Worm (Caenorhabditis elegans) whole organism, late embryonic: Measurements from ENCODE around the gene npr-7.

Experiments
- ceh-30 ChIP-seq: fragments of 150-350 bp; optimal IDR thresholded peaks from 2 replicates; lab custom pipeline; 2014; ENCODE audit warnings: missing biosample characterization, missing genetic modification characterization
- che-1 ChIP-seq: sonication (generic microtip); optimal IDR thresholded peaks from 2 replicates; lab custom pipeline; 2016; ENCODE audit warnings: mild to moderate bottlenecking, missing genetic modification characterization, missing compliant biosample characterization
- fax-1 ChIP-seq: sonication (generic microtip); optimal IDR thresholded peaks from 2 replicates; lab custom pipeline; 2016; ENCODE audit warnings: missing genotype, missing genetic modification characterization, missing compliant biosample characterization
- lim-6 ChIP-seq: sonication (generic microtip); optimal IDR thresholded peaks from 2 replicates; lab custom pipeline; 2016; ENCODE audit warnings: missing genetic modification characterization, missing compliant biosample characterization
- pqm-1 ChIP-seq: sonication (generic microtip); optimal IDR thresholded peaks from 2 replicates; lab custom pipeline; 2016; ENCODE audit warnings: missing genetic modification characterization, missing compliant biosample characterization
- rnt-1 ChIP-seq: sonication (generic microtip); optimal IDR thresholded peaks from 2 replicates; lab custom pipeline; 2016; ENCODE audit warnings: missing genetic modification characterization, missing compliant biosample characterization
- syd-9 ChIP-seq: sonication (generic microtip); optimal IDR thresholded peaks from 2 replicates; lab custom pipeline; 2016; ENCODE audit warnings: mild to moderate bottlenecking, missing genetic modification characterization, moderate library complexity, missing compliant biosample characterization
- ttx-3 ChIP-seq: sonication (generic microtip); optimal IDR thresholded peaks from 2 replicates; lab custom pipeline; 2016; ENCODE audit warnings: missing genetic modification reagents, missing genetic modification characterization, missing compliant biosample characterization
- unc-86 ChIP-seq: sonication (generic microtip); optimal IDR thresholded peaks from 2 replicates; lab custom pipeline; 2016; ENCODE audit warnings: missing genetic modification characterization, missing compliant biosample characterization

DNA sequence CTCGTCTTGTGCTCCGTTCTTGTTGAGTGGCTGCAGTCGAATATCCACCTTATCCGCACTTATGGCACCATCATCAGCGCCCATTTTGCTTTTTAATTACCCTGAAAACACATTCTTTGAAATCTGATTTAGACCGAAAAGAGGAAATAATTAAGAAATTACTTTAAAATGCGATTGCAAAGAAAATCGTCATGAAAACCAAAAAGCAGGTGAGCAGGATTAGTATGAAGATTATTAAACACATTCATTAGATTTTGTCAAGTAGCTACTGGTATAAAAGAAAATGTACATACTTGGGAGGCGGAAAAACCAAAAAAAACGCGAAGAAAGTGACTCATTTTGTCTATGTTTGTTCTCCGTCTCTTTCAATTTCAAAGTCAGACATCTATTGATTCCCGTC is 48.2 kb downstream of the npr-7 start, which contains the start of gene B0416.5:
- TF ChIP-seq lim-6 (tag; lab: Kevin White, UChicago), result no peak
- no peak for TF ChIP-seq unc-86
- no peak for TF ChIP-seq fax-1 (tag; lab: Kevin White, UChicago)
- TF ChIP-seq rnt-1 (tag; lab: Kevin White, UChicago), result no peak
- TF ChIP-seq che-1 (tag; lab: Kevin White, UChicago), result no peak
- no peak for TF ChIP-seq ceh-30 (tag; lab: Kevin White, UChicago)
- no peak for TF ChIP-seq ttx-3 (tag; lab: Kevin White, UChicago)
- TF ChIP-seq pqm-1 (tag; lab: Kevin White, UChicago), result no peak
- no peak for TF ChIP-seq syd-9 (tag; lab: Kevin White, UChicago)
